Fruit fly (Drosophila melanogaster) whole organism, embryonic: ENCODE data around the gene Mst77F.

Experiments
- Ada2b ChIP-seq: fragments of 200-800 bp; sonication (Bioruptor generic); IDR thresholded peaks from 2 replicates; pipeline ENCODE4 v1.3.6; 2022; ENCODE audit warnings: missing biosample characterization, missing genetic modification characterization
- Blimp-1 ChIP-seq: fragments of 200-800 bp; sonication (Bioruptor generic); optimal IDR thresholded peaks from 3 replicates; lab custom pipeline; 2018; ENCODE audit warnings: missing biosample characterization, missing genetic modification characterization, mild to moderate bottlenecking, moderate library complexity, missing genetic modification reagents
- CG10209 ChIP-seq: fragments of 200-800 bp; sonication (Bioruptor generic); optimal IDR thresholded peaks from 3 replicates; lab custom pipeline; 2017; ENCODE audit warnings: missing biosample characterization, mild to moderate bottlenecking, missing genetic modification characterization, missing genetic modification reagents
- CG10565 ChIP-seq: fragments of 200-800 bp; sonication (Bioruptor generic); optimal IDR thresholded peaks from 3 replicates; lab custom pipeline; 2016; ENCODE audit warnings: missing biosample characterization, mild to moderate bottlenecking, missing genetic modification characterization
- CG12104 ChIP-seq: fragments of 200-800 bp; sonication (Bioruptor generic); optimal IDR thresholded peaks from 3 replicates; lab custom pipeline; 2016; ENCODE audit warnings: missing biosample characterization, missing genetic modification characterization
- CG12744 ChIP-seq: fragments of 200-800 bp; sonication (Bioruptor generic); optimal IDR thresholded peaks from 2 replicates; lab custom pipeline; 2016; ENCODE audit warnings: missing biosample characterization, missing genetic modification characterization
- CG15011 ChIP-seq: fragments of 200-800 bp; sonication (Bioruptor generic); optimal IDR thresholded peaks from 3 replicates; lab custom pipeline; 2018; ENCODE audit warnings: missing biosample characterization, mild to moderate bottlenecking, missing genetic modification characterization
- CG17361 ChIP-seq: fragments of 200-800 bp; sonication (Bioruptor generic); IDR thresholded peaks from 3 replicates; pipeline ENCODE4 v1.3.6; 2022; ENCODE audit warnings: missing biosample characterization, missing genetic modification characterization
- CG17829 ChIP-seq: fragments of 200-800 bp; optimal IDR thresholded peaks from 2 replicates; lab custom pipeline; 2019; ENCODE audit warnings: missing biosample characterization, mild to moderate bottlenecking, missing genetic modification characterization, moderate library complexity
- CG31388 ChIP-seq: fragments of 200-800 bp; sonication (Bioruptor generic); optimal IDR thresholded peaks from 2 replicates; lab custom pipeline; 2016; ENCODE audit warnings: missing biosample characterization, missing genetic modification characterization
- CG3838 ChIP-seq: fragments of 200-800 bp; sonication (Bioruptor generic); optimal IDR thresholded peaks from 3 replicates; lab custom pipeline; 2016; ENCODE audit warnings: missing biosample characterization, missing genetic modification characterization
- Dfd ChIP-seq, 2 experiments: fragments of >200 bp; optimal IDR thresholded peaks; 2 replicates each; lab custom pipeline; 2017; ENCODE audit warnings: missing biosample characterization in 2 of 2, missing genetic modification characterization in 2 of 2
- HLH3B ChIP-seq: fragments of 200-800 bp; sonication (Bioruptor generic); IDR thresholded peaks from 2 replicates; pipeline ENCODE4 v1.3.6; 2022; ENCODE audit warnings: missing biosample characterization, missing genetic modification characterization
- Hmx ChIP-seq: fragments of 200-800 bp; sonication (Bioruptor generic); optimal IDR thresholded peaks from 2 replicates; lab custom pipeline; 2016; ENCODE audit warnings: missing biosample characterization, missing genetic modification characterization
- Hr3 ChIP-seq: fragments of 200-800 bp; sonication (Bioruptor generic); optimal IDR thresholded peaks from 3 replicates; lab custom pipeline; 2016; ENCODE audit warnings: missing biosample characterization, missing genetic modification characterization
- Meics ChIP-seq: fragments of 200-800 bp; sonication (Bioruptor generic); optimal IDR thresholded peaks from 2 replicates; lab custom pipeline; 2017; ENCODE audit warnings: missing biosample characterization, mild to moderate bottlenecking, missing genetic modification characterization
- NC2α ChIP-seq: fragments of 200-800 bp; sonication (Bioruptor generic); optimal IDR thresholded peaks from 2 replicates; lab custom pipeline; 2016; ENCODE audit warnings: missing biosample characterization, missing genetic modification characterization
- Nf-YB ChIP-seq: fragments of 200-800 bp; sonication (Bioruptor generic); optimal IDR thresholded peaks from 3 replicates; lab custom pipeline; 2019; ENCODE audit warnings: missing biosample characterization, mild to moderate bottlenecking, missing genetic modification characterization, moderate library complexity
- Pdp1 ChIP-seq, 2 experiments: fragments of 200-800 bp; sonication (Bioruptor generic); optimal IDR thresholded peaks; 3 replicates each; lab custom pipeline; 2016; ENCODE audit warnings: missing biosample characterization in 2 of 2, missing genetic modification characterization in 2 of 2, mild to moderate bottlenecking in 1 of 2, moderate library complexity in 1 of 2
- Vsx1 ChIP-seq: fragments of 200-800 bp; sonication (Bioruptor generic); optimal IDR thresholded peaks from 2 replicates; lab custom pipeline; 2017; ENCODE audit warnings: missing biosample characterization, mild to moderate bottlenecking, missing genetic modification characterization, missing genetic modification reagents
- cad ChIP-seq: fragments of >200 bp; optimal IDR thresholded peaks from 2 replicates; lab custom pipeline; 2017; ENCODE audit warnings: missing biosample characterization, missing genetic modification characterization
- crp ChIP-seq, 2 experiments: fragments of 200-800 bp; sonication (Bioruptor generic); optimal IDR thresholded peaks; 2 replicates in 1 of 2; 3 replicates in 1 of 2; lab custom pipeline; 2017; ENCODE audit warnings: missing biosample characterization in 2 of 2, missing genetic modification characterization in 2 of 2, mild to moderate bottlenecking in 1 of 2, moderate library complexity in 1 of 2
- dan ChIP-seq: fragments of 200-800 bp; sonication (Bioruptor generic); IDR thresholded peaks from 2 replicates; pipeline ENCODE4 v1.3.6; 2022; ENCODE audit warnings: missing biosample characterization, missing genetic modification characterization
- danr ChIP-seq: fragments of 200-800 bp; sonication (Bioruptor generic); IDR thresholded peaks from 2 replicates; pipeline ENCODE4 v1.3.6; 2022; ENCODE audit warnings: missing biosample characterization, missing genetic modification characterization
- ewg ChIP-seq: fragments of 200-800 bp; sonication (Bioruptor generic); optimal IDR thresholded peaks from 3 replicates; lab custom pipeline; 2017; ENCODE audit warnings: mild to moderate bottlenecking, missing biosample characterization, missing genetic modification reagents, missing genetic modification characterization
- maf-S ChIP-seq: fragments of 200-800 bp; sonication (Bioruptor generic); optimal IDR thresholded peaks from 2 replicates; lab custom pipeline; 2016; ENCODE audit warnings: missing biosample characterization, missing genetic modification characterization
- nom ChIP-seq: fragments of 200-800 bp; sonication (Bioruptor generic); optimal IDR thresholded peaks from 2 replicates; lab custom pipeline; 2017; ENCODE audit warnings: missing biosample characterization, missing genetic modification characterization, mild to moderate bottlenecking, moderate library complexity, missing genetic modification reagents
- pb ChIP-seq: fragments of 200-800 bp; sonication (Bioruptor generic); optimal IDR thresholded peaks from 3 replicates; lab custom pipeline; 2016; ENCODE audit warnings: missing biosample characterization, missing genetic modification characterization
- pfk ChIP-seq: fragments of 200-800 bp; sonication (Bioruptor generic); optimal IDR thresholded peaks from 2 replicates; lab custom pipeline; 2018; ENCODE audit warnings: missing biosample characterization, mild to moderate bottlenecking, missing genetic modification characterization, moderate library complexity
- ranshi ChIP-seq: fragments of 200-800 bp; sonication (Bioruptor generic); IDR thresholded peaks from 2 replicates; pipeline ENCODE4 v1.3.6; 2022; ENCODE audit warnings: missing biosample characterization, missing genetic modification characterization
- schlank ChIP-seq: fragments of 200-800 bp; sonication (Bioruptor generic); optimal IDR thresholded peaks from 2 replicates; lab custom pipeline; 2018; ENCODE audit warnings: missing biosample characterization, mild to moderate bottlenecking, missing genetic modification characterization
- sens ChIP-seq: fragments of 200-800 bp; sonication (Bioruptor generic); peaks from one replicate; lab custom pipeline; 2016; ENCODE audit warnings: missing biosample characterization, missing genetic modification characterization
- sima ChIP-seq: fragments of 200-800 bp; sonication (Bioruptor generic); optimal IDR thresholded peaks from 2 replicates; lab custom pipeline; 2016; ENCODE audit warnings: missing biosample characterization, missing genetic modification characterization
- slbo ChIP-seq: fragments of 200-800 bp; sonication (Bioruptor generic); IDR thresholded peaks from 2 replicates; pipeline ENCODE4 v1.3.6; 2022; ENCODE audit warnings: missing biosample characterization, missing genetic modification characterization
- ttk ChIP-seq: fragments of 200-800 bp; sonication (Bioruptor generic); IDR thresholded peaks from 2 replicates; pipeline ENCODE4 v2.1.2; 2022; ENCODE audit warnings: missing biosample characterization, missing genetic modification characterization
- unpg ChIP-seq: fragments of 200-800 bp; sonication (Bioruptor generic); optimal IDR thresholded peaks from 3 replicates; lab custom pipeline; 2018; ENCODE audit warnings: missing biosample characterization, mild to moderate bottlenecking, missing genetic modification characterization, moderate library complexity
- zen ChIP-seq: fragments of 200-800 bp; sonication (Bioruptor generic); optimal IDR thresholded peaks from 3 replicates; lab custom pipeline; 2018; ENCODE audit warnings: missing biosample characterization, mild to moderate bottlenecking, missing genetic modification characterization, moderate library complexity
- zfh1 ChIP-seq: fragments of 200-800 bp; sonication (Bioruptor generic); IDR thresholded peaks from 3 replicates; pipeline ENCODE4 v1.3.6; 2022; ENCODE audit warnings: missing biosample characterization, missing genetic modification characterization

Gene Mst77F

dm6 chr3L:20826950-20827910 lies 9.4 kb upstream of the Mst77F start (continued):
- TF ChIP-seq NC2α (no peak), CG3838 (no peak), zen (tag; lab: Kevin White, UChicago) (no peak), Ada2b (GFP tag; lab: Robert Waterston, UW) (peak; percentile 49; the same call in 1 of the 2 replicates), pfk (no peak), Hr3 (GFP tag; lab: Kevin White, UChicago) (peak; percentile 16), danr (GFP tag; lab: Robert Waterston, UW) (no peak), slbo (GFP tag; lab: Robert Waterston, UW) (peak; percentile 76), unpg (GFP tag; lab: Kevin White, UChicago) (no peak), maf-S (GFP tag; lab: Kevin White, UChicago) (no peak), Nf-YB (GFP tag; lab: Kevin White, UChicago) (no peak), ewg (GFP tag; lab: Kevin White, UChicago) (no peak), Pdp1 (GFP tag; optimal IDR thresholded peaks at IDR 0.05; lab: Kevin White, UChicago) (peak in 1 of 2 experiments; percentile 10)
- TF ChIP-seq, all 482 proteins: peak for 58

- TF ChIP-seq CG10565 (GFP tag; lab: Kevin White, UChicago) (peak; percentile 9), Vsx1 (GFP tag; lab: Kevin White, UChicago) (no peak), CG12104 (GFP tag; lab: Kevin White, UChicago) (peak; percentile 17), CG17361 (GFP tag; lab: Robert Waterston, UW) (no peak), crp (GFP tag; optimal IDR thresholded peaks at IDR 0.05; lab: Kevin White, UChicago) (peak in 1 of 2 experiments; percentile 9), Meics (GFP tag; lab: Kevin White, UChicago) (no peak), Blimp-1 (GFP tag; lab: Kevin White, UChicago) (peak; percentile 83), nom (GFP tag; lab: Kevin White, UChicago) (no peak), dan (GFP tag; lab: Robert Waterston, UW) (no peak), pb (GFP tag; lab: Kevin White, UChicago) (no peak), cad (GFP tag; lab: Kevin White, UChicago) (peak; percentile 36), sima (GFP tag; lab: Kevin White, UChicago) (peak; percentile 38), zfh1 (no peak), Hmx (peak; percentile 51), ttk (no peak), CG17829 (tag; lab: Kevin White, UChicago) (no peak), CG15011 (peak; percentile 43), CG31388 (peak; percentile 59), Dfd (GFP tag; optimal IDR thresholded peaks at IDR 0.05; lab: Kevin White, UChicago) (peak; percentile 86 to 96), sens (peak; percentile 70), HLH3B (GFP tag; lab: Robert Waterston, UW) (no peak), CG12744 (GFP tag; lab: Kevin White, UChicago) (no peak), CG10209 (no peak), ranshi (GFP tag; lab: Robert Waterston, UW) (no peak), schlank (tag; lab: Kevin White, UChicago) (no peak)
Observed at dm6 chr3L:20823206-20823803, 5.5 kb upstream of the Mst77F start.
